Worm (Caenorhabditis elegans) whole organism, L4 larva: ENCODE measurements around the gene Y51A2D.1.

Experiments used
- F10B5.3 ChIP-seq: sonication (generic microtip); optimal IDR thresholded peaks from 2 replicates; lab custom pipeline; 2016; ENCODE audit warnings: mild to moderate bottlenecking, missing genetic modification characterization, missing compliant biosample characterization
- F37D6.2 ChIP-seq: sonication (generic microtip); optimal IDR thresholded peaks from 2 replicates; lab custom pipeline; 2016; ENCODE audit warnings: mild to moderate bottlenecking, missing genetic modification characterization, missing compliant biosample characterization
- F44E2.7 ChIP-seq: fragments of 200-800 bp; sonication (Bioruptor generic); IDR thresholded peaks from 2 replicates; pipeline ENCODE4 v2.1.2; 2022; ENCODE audit warnings: missing genetic modification characterization, missing compliant biosample characterization
- T26A8.4 ChIP-seq: fragments of 200-800 bp; sonication (Bioruptor generic); IDR thresholded peaks from 2 replicates; pipeline ENCODE4 v1.3.6; 2022; ENCODE audit warnings: missing genetic modification characterization, missing compliant biosample characterization
- Y48G9A.11 ChIP-seq: fragments of 200-800 bp; sonication (Bioruptor generic); IDR thresholded peaks from 2 replicates; pipeline ENCODE4 v1.3.6; 2022; ENCODE audit warnings: missing genetic modification reagents, missing genetic modification characterization, missing compliant biosample characterization
- Y75B8A.6 ChIP-seq: fragments of 200-800 bp; sonication (Bioruptor generic); IDR thresholded peaks from 2 replicates; pipeline ENCODE4 v1.3.6; 2022; ENCODE audit warnings: missing genetic modification reagents, missing genetic modification characterization, missing compliant biosample characterization
- ZK546.5 ChIP-seq, 2 experiments: sonication (generic microtip); optimal IDR thresholded peaks; 2 replicates each; lab custom pipeline; 2017; ENCODE audit warnings: missing biosample characterization in 2 of 2, missing genetic modification characterization in 2 of 2
- aha-1 ChIP-seq: fragments of 150-350 bp; peaks from one replicate; lab custom pipeline; 2014; ENCODE audit warnings: missing biosample characterization, missing genetic modification characterization
- ceh-28 ChIP-seq: fragments of 150-350 bp; optimal IDR thresholded peaks from 2 replicates; lab custom pipeline; 2014; ENCODE audit warnings: missing biosample characterization, missing genetic modification reagents, missing genetic modification characterization
- ceh-32 ChIP-seq: sonication (generic microtip); optimal IDR thresholded peaks from 2 replicates; lab custom pipeline; 2016; ENCODE audit warnings: mild to moderate bottlenecking, missing genetic modification characterization, missing compliant biosample characterization; ENCODE audit not compliant: poor library complexity
- ceh-62 ChIP-seq: sonication (generic microtip); optimal IDR thresholded peaks from 2 replicates; lab custom pipeline; 2017; ENCODE audit warnings: missing biosample characterization, missing genetic modification characterization
- ctbp-1 ChIP-seq: fragments of 200-800 bp; sonication (Bioruptor generic); IDR thresholded peaks from 2 replicates; pipeline ENCODE4 v1.3.6; 2022; ENCODE audit warnings: missing genetic modification reagents, missing genetic modification characterization, missing compliant biosample characterization
- daf-12 ChIP-seq: fragments of 150-350 bp; optimal IDR thresholded peaks from 2 replicates; lab custom pipeline; 2014; ENCODE audit warnings: missing biosample characterization, missing genetic modification reagents, missing genetic modification characterization
- dmd-8 ChIP-seq: fragments of 200-800 bp; sonication (Bioruptor generic); IDR thresholded peaks from 2 replicates; pipeline ENCODE4 v1.3.6; 2022; ENCODE audit warnings: missing genetic modification characterization, missing compliant biosample characterization
- dve-1 ChIP-seq: sonication (generic microtip); optimal IDR thresholded peaks from 2 replicates; lab custom pipeline; 2017; ENCODE audit warnings: antibody characterized with exemption, mild to moderate bottlenecking, missing genetic modification characterization, missing compliant biosample characterization; ENCODE audit not compliant: insufficient read depth
- fkh-10 ChIP-seq: fragments of 150-350 bp; optimal IDR thresholded peaks from 2 replicates; lab custom pipeline; 2014; ENCODE audit warnings: missing biosample characterization, missing genetic modification reagents, missing genetic modification characterization
- hlh-11 ChIP-seq: fragments of 200-800 bp; sonication (Bioruptor generic); optimal IDR thresholded peaks from 2 replicates; lab custom pipeline; 2018; ENCODE audit warnings: mild to moderate bottlenecking, missing genetic modification characterization, missing compliant biosample characterization
- hlh-30 ChIP-seq: sonication (generic microtip); optimal IDR thresholded peaks from 2 replicates; lab custom pipeline; 2017; ENCODE audit warnings: antibody characterized with exemption, mild to moderate bottlenecking, missing genetic modification characterization, missing compliant biosample characterization; ENCODE audit not compliant: insufficient read depth
- hmg-1.1 ChIP-seq: fragments of 200-800 bp; sonication (Bioruptor generic); IDR thresholded peaks from 2 replicates; pipeline ENCODE4 v1.3.6; 2022; ENCODE audit warnings: missing genetic modification reagents, missing genetic modification characterization, missing compliant biosample characterization
- lin-1 ChIP-seq: fragments of 200-800 bp; sonication (Bioruptor generic); IDR thresholded peaks from 2 replicates; pipeline ENCODE4 v1.3.6; 2022; ENCODE audit warnings: missing genetic modification reagents, missing genetic modification characterization, missing compliant biosample characterization
- lin-13 ChIP-seq: fragments of 150-350 bp; optimal IDR thresholded peaks from 2 replicates; lab custom pipeline; 2014; ENCODE audit warnings: missing biosample characterization, missing genetic modification reagents, missing genetic modification characterization
- mdl-1 ChIP-seq, 2 experiments: fragments of 150-350 bp in 1 of 2; sonication (generic microtip) in 1 of 2; optimal IDR thresholded peaks; 2 replicates each; lab custom pipeline; 2014 to 2017; ENCODE audit warnings: missing biosample characterization in 2 of 2, missing genetic modification characterization in 2 of 2
- mep-1 ChIP-seq: fragments of 150-350 bp; sonication (generic microtip); optimal IDR thresholded peaks from 3 replicates; lab custom pipeline; 2014; ENCODE audit warnings: missing biosample characterization, missing genetic modification characterization
- mxl-3 ChIP-seq: fragments of 200-800 bp; sonication (Bioruptor generic); optimal IDR thresholded peaks from 2 replicates; lab custom pipeline; 2018; ENCODE audit warnings: mild to moderate bottlenecking, missing genetic modification characterization, missing compliant biosample characterization
- nhr-102 ChIP-seq: sonication (generic microtip); optimal IDR thresholded peaks from 2 replicates; lab custom pipeline; 2016; ENCODE audit warnings: mild to moderate bottlenecking, missing genetic modification characterization, moderate library complexity, missing compliant biosample characterization
- nhr-11 ChIP-seq: fragments of 150-350 bp; optimal IDR thresholded peaks from 2 replicates; lab custom pipeline; 2014; ENCODE audit warnings: missing biosample characterization, missing genetic modification characterization
- nhr-111 ChIP-seq: fragments of 200-800 bp; sonication (Bioruptor generic); optimal IDR thresholded peaks from 2 replicates; lab custom pipeline; 2018; ENCODE audit warnings: mild to moderate bottlenecking, missing genetic modification characterization, missing compliant biosample characterization
- nhr-237 ChIP-seq: sonication (generic microtip); optimal IDR thresholded peaks from 2 replicates; lab custom pipeline; 2017; ENCODE audit warnings: missing biosample characterization, missing genetic modification characterization
- nhr-28 ChIP-seq: fragments of 150-350 bp; optimal IDR thresholded peaks from 2 replicates; lab custom pipeline; 2014; ENCODE audit warnings: missing biosample characterization, missing genetic modification characterization
- nhr-41 ChIP-seq: fragments of 200-800 bp; sonication (Bioruptor generic); IDR thresholded peaks from 2 replicates; pipeline ENCODE4 v1.3.6; 2022; ENCODE audit warnings: missing genetic modification reagents, missing genetic modification characterization, missing compliant biosample characterization
- nhr-6 ChIP-seq: fragments of 150-350 bp; optimal IDR thresholded peaks from 2 replicates; lab custom pipeline; 2014; ENCODE audit warnings: missing biosample characterization, missing genetic modification characterization
- nhr-76 ChIP-seq: fragments of 150-350 bp; optimal IDR thresholded peaks from 2 replicates; lab custom pipeline; 2014; ENCODE audit warnings: missing biosample characterization, missing genetic modification characterization
- nhr-77 ChIP-seq: fragments of 150-350 bp; optimal IDR thresholded peaks from 2 replicates; lab custom pipeline; 2014; ENCODE audit warnings: missing biosample characterization, missing genetic modification characterization
- php-3 ChIP-seq: fragments of 200-800 bp; sonication (Bioruptor generic); IDR thresholded peaks from 2 replicates; pipeline ENCODE4 v1.3.6; 2022; ENCODE audit warnings: missing genetic modification reagents, missing genetic modification characterization, missing compliant biosample characterization
- rbr-2 ChIP-seq: sonication (generic microtip); optimal IDR thresholded peaks from 2 replicates; lab custom pipeline; 2016; ENCODE audit warnings: missing genotype, missing genetic modification characterization, missing compliant biosample characterization
- set-16 ChIP-seq: fragments of 200-800 bp; sonication (Bioruptor generic); IDR thresholded peaks from 2 replicates; pipeline ENCODE4 v1.3.6; 2022; ENCODE audit warnings: missing genetic modification reagents, missing genetic modification characterization, missing compliant biosample characterization
- zag-1 ChIP-seq: fragments of 150-350 bp; optimal IDR thresholded peaks from 2 replicates; lab custom pipeline; 2014; ENCODE audit warnings: missing biosample characterization, missing genetic modification characterization
- zip-11 ChIP-seq: fragments of 200-800 bp; sonication (Bioruptor generic); IDR thresholded peaks from 2 replicates; pipeline ENCODE4 v1.3.6; 2022; ENCODE audit warnings: missing genetic modification characterization, missing compliant biosample characterization

Y51A2D.1 gene

ce11 chrV:18490284-18490832 lies 18.3 kb upstream of the Y51A2D.1 start (continued):
- no peak for TF ChIP-seq hlh-11
- peak; percentile 52 for TF ChIP-seq hlh-30 (tag; lab: Kevin White, UChicago)
- TF ChIP-seq hmg-1.1 (GFP tag; lab: Robert Waterston, UW) = peak; percentile 66
- no peak for TF ChIP-seq nhr-237
- TF ChIP-seq aha-1 (tag; lab: Kevin White, UChicago) = peak; percentile 86
- TF ChIP-seq T26A8.4 (GFP tag; lab: Robert Waterston, UW) = no peak
- peak in 1 of 2 experiments; percentile 45 for TF ChIP-seq mdl-1 (tag; optimal IDR thresholded peaks at IDR 0.05; lab: Kevin White, UChicago)
- TF ChIP-seq nhr-6 = no peak
- TF ChIP-seq set-16 = peak; percentile 90
- TF ChIP-seq rbr-2 (tag; lab: Kevin White, UChicago) = peak; percentile 28
- no peak for TF ChIP-seq Y48G9A.11 (GFP tag; lab: Robert Waterston, UW)
- no peak for TF ChIP-seq F44E2.7 (GFP tag; lab: Robert Waterston, UW)
- peak; percentile 13 for TF ChIP-seq F37D6.2 (tag; lab: Kevin White, UChicago)
- TF ChIP-seq mep-1 (tag; lab: Kevin White, UChicago) = peak; percentile 60
- TF ChIP-seq nhr-28 = peak; percentile 3
- TF ChIP-seq fkh-10 (GFP tag; lab: Kevin White, UChicago) = peak; percentile 40
- no peak for TF ChIP-seq daf-12 (tag; lab: Kevin White, UChicago)
- peak; percentile 78 for TF ChIP-seq ctbp-1 (GFP tag; lab: Robert Waterston, UW)
- peak; percentile 27 for TF ChIP-seq nhr-11 (tag; lab: Kevin White, UChicago)

ce11 chrV:18491961-18492360 lies 16.7 kb upstream of the Y51A2D.1 start, which contains the start of gene slo-1:
TSS of gene slo-1 (plus strand) at chrV:18492261.
- no peak for TF ChIP-seq mdl-1 (tag; optimal IDR thresholded peaks at IDR 0.05; lab: Kevin White, UChicago)
- TF ChIP-seq aha-1 (tag; lab: Kevin White, UChicago) = peak; percentile 37
- TF ChIP-seq nhr-102 (tag; lab: Kevin White, UChicago) = no peak

ce11 chrV:18504610-18505009 lies 4.1 kb upstream of the Y51A2D.1 start:
- TF ChIP-seq ceh-28 (tag; lab: Kevin White, UChicago) (peak; percentile 78), ceh-32 (no peak)

ce11 chrV:18506772-18507171 lies 1.9 kb upstream of the Y51A2D.1 start:
- TF ChIP-seq ceh-32 (no peak), hlh-30 (tag; lab: Kevin White, UChicago) (no peak), nhr-102 (tag; lab: Kevin White, UChicago) (no peak), hmg-1.1 (GFP tag; lab: Robert Waterston, UW) (no peak), ceh-62 (tag; lab: Kevin White, UChicago) (no peak), zip-11 (no peak), nhr-28 (no peak), Y75B8A.6 (no peak), aha-1 (tag; lab: Kevin White, UChicago) (peak; percentile 71), mdl-1 (tag; optimal IDR thresholded peaks at IDR 0.05; lab: Kevin White, UChicago) (no peak), nhr-77 (tag; lab: Kevin White, UChicago) (no peak), zag-1 (tag; lab: Kevin White, UChicago) (no peak), set-16 (peak; percentile 56; the same call in 1 of the 2 replicates)

ce11 chrV:18511847-18512246 lies 3.2 kb downstream of the Y51A2D.1 start:
- TF ChIP-seq nhr-111 (GFP tag; lab: Kevin White, UChicago) (no peak), F10B5.3 (tag; lab: Kevin White, UChicago) (no peak), hlh-11 (no peak), dve-1 (tag; lab: Kevin White, UChicago) (no peak), mxl-3 (GFP tag; lab: Kevin White, UChicago) (no peak), php-3 (GFP tag; lab: Robert Waterston, UW) (no peak), fkh-10 (GFP tag; lab: Kevin White, UChicago) (no peak), nhr-237 (no peak), lin-1 (GFP tag; lab: Robert Waterston, UW) (no peak), lin-13 (GFP tag; lab: Kevin White, UChicago) (no peak), ceh-32 (no peak), ZK546.5 (tag; optimal IDR thresholded peaks at IDR 0.05; lab: Kevin White, UChicago) (no peak), nhr-41 (GFP tag; lab: Robert Waterston, UW) (no peak), dmd-8 (GFP tag; lab: Robert Waterston, UW) (no peak), nhr-76 (tag; lab: Kevin White, UChicago) (no peak)
